Worm (Caenorhabditis elegans) whole organism, early embryonic: Measurements from ENCODE around the gene str-115.

Experiments used
- B0310.2 ChIP-seq: sonication (generic microtip); optimal IDR thresholded peaks from 2 replicates; lab custom pipeline; 2016; ENCODE audit warnings: mild to moderate bottlenecking, missing genetic modification characterization, missing compliant biosample characterization
- ama-1 ChIP-seq: fragments of 150-350 bp; optimal IDR thresholded peaks from 2 replicates; lab custom pipeline; 2014
- ceh-36 ChIP-seq: sonication (generic microtip); optimal IDR thresholded peaks from 2 replicates; lab custom pipeline; 2016; ENCODE audit warnings: missing genetic modification characterization, inconsistent platforms, missing compliant biosample characterization
- ets-7 ChIP-seq: sonication (generic microtip); optimal IDR thresholded peaks from 2 replicates; lab custom pipeline; 2016; ENCODE audit warnings: missing genotype, missing genetic modification characterization, missing compliant biosample characterization
- hnd-1 ChIP-seq: sonication (generic microtip); optimal IDR thresholded peaks from 2 replicates; lab custom pipeline; 2016; ENCODE audit warnings: missing genetic modification characterization, missing compliant biosample characterization
- pes-1 ChIP-seq: fragments of 200-800 bp; sonication (Bioruptor generic); IDR thresholded peaks from 2 replicates; pipeline ENCODE4 v1.3.6; 2022; ENCODE audit warnings: missing genetic modification reagents, missing genetic modification characterization, missing compliant biosample characterization
- sea-1 ChIP-seq: fragments of 200-800 bp; sonication (Bioruptor generic); conservative IDR thresholded peaks from 2 replicates; pipeline ENCODE4 v1.3.6; 2022; ENCODE audit warnings: missing genetic modification characterization, missing compliant biosample characterization
- tbx-11 ChIP-seq: fragments of 200-800 bp; sonication (Bioruptor generic); IDR thresholded peaks from 2 replicates; pipeline ENCODE4 v1.3.6; 2022; ENCODE audit warnings: missing genetic modification characterization, missing compliant biosample characterization
- tra-4 ChIP-seq: sonication (generic microtip); optimal IDR thresholded peaks from 2 replicates; lab custom pipeline; 2017; ENCODE audit warnings: missing genetic modification characterization, missing compliant biosample characterization

DNA sequence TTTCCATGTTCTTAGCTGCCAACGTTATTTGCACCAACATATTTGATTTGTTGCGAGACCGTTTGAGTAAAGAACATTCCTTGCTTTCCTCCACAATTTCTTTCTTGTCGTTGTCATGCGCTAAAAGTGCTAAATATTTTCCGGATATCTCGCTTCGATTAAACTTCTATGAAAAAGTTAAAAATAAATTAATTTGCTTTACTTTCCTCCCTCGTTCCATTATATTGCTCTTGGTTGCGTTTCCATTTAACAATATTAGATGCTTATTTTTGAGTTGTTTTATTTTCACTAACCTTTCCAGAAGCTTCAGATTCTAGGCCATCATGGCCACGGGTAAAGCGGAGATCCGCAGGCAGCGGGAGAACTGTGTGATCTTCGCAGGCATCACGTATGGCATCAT lies 27.3 kb upstream of the str-115 start, which contains the start of gene pgap-1:
- TF ChIP-seq tra-4 (tag; lab: Kevin White, UChicago): no peak
- TF ChIP-seq tbx-11 (GFP tag; lab: Robert Waterston, UW): no peak
- TF ChIP-seq ets-7 (tag; lab: Kevin White, UChicago): no peak
- no peak for TF ChIP-seq B0310.2 (tag; lab: Kevin White, UChicago)
- TF ChIP-seq ama-1 (lab: Kevin White, UChicago): no peak
- TF ChIP-seq pes-1 (GFP tag; lab: Robert Waterston, UW): no peak
- no peak for TF ChIP-seq sea-1
- TF ChIP-seq hnd-1: no peak
- no peak for TF ChIP-seq ceh-36 (tag; lab: Kevin White, UChicago)
